Worm (Caenorhabditis elegans) whole organism, late embryonic: ENCODE measurements around the gene Y42G9A.2.
A peak's percentile ranks its signal among the peaks of the same experiment; 100 is the strongest.

Source experiments
- ama-1 ChIP-seq: fragments of 150-350 bp; optimal IDR thresholded peaks from 2 replicates; lab custom pipeline; 2014
- ceh-9 ChIP-seq: sonication (generic microtip); optimal IDR thresholded peaks from 2 replicates; lab custom pipeline; 2016; ENCODE audit warnings: mild to moderate bottlenecking, missing genetic modification characterization, inconsistent platforms, missing compliant biosample characterization
- fax-1 ChIP-seq: sonication (generic microtip); optimal IDR thresholded peaks from 2 replicates; lab custom pipeline; 2016; ENCODE audit warnings: missing genotype, missing genetic modification characterization, missing compliant biosample characterization
- fkh-10 ChIP-seq: fragments of 150-350 bp; optimal IDR thresholded peaks from 2 replicates; lab custom pipeline; 2014; ENCODE audit warnings: missing biosample characterization, missing genetic modification reagents, missing genetic modification characterization
- hlh-8 ChIP-seq: sonication (generic microtip); optimal IDR thresholded peaks from 2 replicates; lab custom pipeline; 2016; ENCODE audit warnings: missing genotype, missing genetic modification characterization, missing compliant biosample characterization
- madf-2 ChIP-seq: sonication (generic microtip); optimal IDR thresholded peaks from 2 replicates; lab custom pipeline; 2017; ENCODE audit warnings: missing genetic modification characterization, missing compliant biosample characterization
- pqm-1 ChIP-seq: sonication (generic microtip); optimal IDR thresholded peaks from 2 replicates; lab custom pipeline; 2016; ENCODE audit warnings: missing genetic modification characterization, missing compliant biosample characterization
- sox-2 ChIP-seq: fragments of 200-800 bp; sonication (Bioruptor generic); IDR thresholded peaks from 2 replicates; pipeline ENCODE4 v1.3.6; 2022; ENCODE audit warnings: missing genetic modification reagents, missing genetic modification characterization, missing compliant biosample characterization
- ztf-16 ChIP-seq: sonication (generic microtip); optimal IDR thresholded peaks from 2 replicates; lab custom pipeline; 2017; ENCODE audit warnings: missing genetic modification characterization, missing compliant biosample characterization

DNA sequence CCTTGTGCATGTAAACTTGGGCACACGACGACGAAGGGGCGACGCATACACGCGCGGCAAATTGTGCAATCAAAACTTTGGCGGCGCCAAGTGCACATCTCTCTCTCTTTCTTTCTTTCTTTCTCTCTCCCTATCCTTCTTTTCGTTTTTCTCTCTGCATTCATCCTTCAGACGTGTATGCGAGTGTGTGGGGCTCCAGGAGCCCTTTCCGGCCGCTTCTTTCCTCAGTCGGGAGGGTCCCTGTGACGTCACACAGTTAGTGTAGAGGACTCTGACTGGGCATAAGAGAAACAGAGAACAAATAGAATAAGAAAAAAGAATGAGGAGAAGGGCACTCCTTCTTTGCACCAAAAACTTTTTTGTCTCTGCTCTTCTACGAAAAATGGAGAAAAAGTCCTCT, 10.6 kb upstream of the Y42G9A.2 start:
- TF ChIP-seq pqm-1 (tag; lab: Kevin White, UChicago) (no peak), fkh-10 (no peak), hlh-8 (tag; lab: Kevin White, UChicago) (no peak), sox-2 (no peak), madf-2 (peak; percentile 25), ama-1 (lab: Kevin White, UChicago) (no peak), fax-1 (tag; lab: Kevin White, UChicago) (peak; percentile 6), ceh-9 (tag; lab: Kevin White, UChicago) (no peak), ztf-16 (tag; lab: Kevin White, UChicago) (no peak)
